Worm (Caenorhabditis elegans) whole organism, L1 larva: ENCODE results near the gene R12B2.6.

Source experiments
- aly-2 ChIP-seq: fragments of 150-350 bp; optimal IDR thresholded peaks from 2 replicates; lab custom pipeline; 2014; ENCODE audit warnings: missing biosample characterization, missing genetic modification characterization
- dpl-1 ChIP-seq, 3 experiments: fragments of 150-350 bp in 2 of 3; sonication (generic microtip) in 1 of 3; optimal IDR thresholded peaks; 2 replicates each; lab custom pipeline; 2014 to 2017; ENCODE audit warnings: missing biosample characterization in 3 of 3, missing genetic modification characterization in 3 of 3, missing genetic modification reagents in 3 of 3
- egl-27 ChIP-seq, 2 experiments: fragments of 150-350 bp in 1 of 2; sonication (generic microtip); optimal IDR thresholded peaks; 3 replicates each; lab custom pipeline; 2017 to 2018; ENCODE audit warnings: missing biosample characterization in 2 of 2, missing genetic modification characterization in 2 of 2, missing genetic modification reagents in 2 of 2
- fkh-10 ChIP-seq: sonication (generic microtip); optimal IDR thresholded peaks from 2 replicates; lab custom pipeline; 2017; ENCODE audit warnings: missing biosample characterization, missing genetic modification reagents, missing genetic modification characterization
- nhr-20 ChIP-seq: sonication (generic microtip); optimal IDR thresholded peaks from 2 replicates; lab custom pipeline; 2016; ENCODE audit warnings: mild to moderate bottlenecking, missing genetic modification characterization, missing compliant biosample characterization
- pax-3 ChIP-seq: fragments of 200-800 bp; sonication (Bioruptor generic); optimal IDR thresholded peaks from 2 replicates; lab custom pipeline; 2018; ENCODE audit warnings: mild to moderate bottlenecking, missing genetic modification characterization, moderate library complexity, missing compliant biosample characterization
- unc-130 ChIP-seq: fragments of 150-350 bp; optimal IDR thresholded peaks from 2 replicates; lab custom pipeline; 2017; ENCODE audit warnings: missing biosample characterization, missing genetic modification characterization, inconsistent platforms
- ztf-11 ChIP-seq, 2 experiments: sonication (generic microtip); optimal IDR thresholded peaks; 2 replicates each; lab custom pipeline; 2016 to 2017; ENCODE audit warnings: missing genetic modification characterization in 2 of 2, missing biosample characterization in 1 of 2, missing compliant biosample characterization in 1 of 2

- TF ChIP-seq aly-2 (tag; lab: Kevin White, UChicago): peak; percentile 51
- no peak for TF ChIP-seq fkh-10 (GFP tag; lab: Kevin White, UChicago)
- peak; percentile 88 for TF ChIP-seq pax-3
- TF ChIP-seq egl-27 (tag; optimal IDR thresholded peaks at IDR 0.05; lab: Kevin White, UChicago): no peak
- TF ChIP-seq nhr-20 (tag; lab: Kevin White, UChicago): peak; percentile 89
- TF ChIP-seq unc-130 (tag; lab: Kevin White, UChicago): peak; percentile 74
- peak; percentile 95 to 97 (median 96) for TF ChIP-seq dpl-1 (GFP tag; optimal IDR thresholded peaks at IDR 0.05; lab: Kevin White, UChicago)
- peak in 1 of 2 experiments; percentile 95 for TF ChIP-seq ztf-11 (tag; optimal IDR thresholded peaks at IDR 0.05; lab: Kevin White, UChicago)
Measured at ce11 chrIII:5871760-5872159, 37.8 kb upstream of the R12B2.6 start, which contains the start of the genes F01F1.11 and F01F1.3.
